Worm (Caenorhabditis elegans): ENCODE data around the gene pmp-2.

Gene pmp-2

DNA sequence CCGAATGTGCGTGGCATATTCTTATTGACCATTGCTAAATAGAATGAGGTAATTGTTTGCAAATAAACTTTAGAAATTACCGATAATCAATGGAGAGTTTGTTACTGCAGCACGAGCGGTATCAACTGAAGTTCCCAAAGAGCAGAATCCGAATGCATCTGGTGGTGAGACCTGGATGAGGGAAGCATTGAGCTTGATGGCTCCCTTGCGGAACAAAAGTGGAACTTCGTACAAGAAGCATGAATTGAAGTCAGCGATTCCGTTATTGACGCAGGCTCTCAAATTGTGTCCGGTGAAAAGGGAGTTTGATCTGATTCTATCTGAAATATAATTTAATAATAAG lies 1.9 kb upstream of the pmp-2 start:
- TF ChIP-seq spr-1 (tag; optimal IDR thresholded peaks at IDR 0.05) (no peak), madf-9 (GFP tag; conservative IDR thresholded peaks at IDR 0.05) (no peak), ctbp-1 (GFP tag; IDR thresholded peaks at IDR 0.05) (peak; percentile 19; the same call in 1 of the 2 replicates), nhr-237 (tag; optimal IDR thresholded peaks at IDR 0.05) (no peak), sdz-12 (GFP tag; optimal IDR thresholded peaks at IDR 0.05) (no peak), skn-1 (tag; optimal IDR thresholded peaks at IDR 0.05) (no peak), ceh-20 (GFP tag; IDR thresholded peaks at IDR 0.05) (no peak), nhr-76 (tag; optimal IDR thresholded peaks at IDR 0.05) (no peak), lin-39 (tag; optimal IDR thresholded peaks at IDR 0.05) (no peak), zfp-3 (GFP tag; conservative IDR thresholded peaks at IDR 0.05) (peak; percentile 62; the same call in 1 of the 2 replicates), dmd-8 (GFP tag; IDR thresholded peaks at IDR 0.05) (0 out of 2 replicates have a peak, but pooled peaks have one; percentile 9), nhr-102 (tag; optimal IDR thresholded peaks at IDR 0.05) (no peak), hmg-1.1 (GFP tag; IDR thresholded peaks at IDR 0.05) (no peak), arid-1 (GFP tag; conservative IDR thresholded peaks at IDR 0.05) (no peak), F44E2.7 (GFP tag; IDR thresholded peaks at IDR 0.05) (no peak), dmd-9 (GFP tag; IDR thresholded peaks at IDR 0.05) (peak; percentile 50; the same call in 1 of the 2 replicates), unc-39 (tag; optimal IDR thresholded peaks at IDR 0.05) (no peak), mxl-2 (GFP tag; conservative IDR thresholded peaks at IDR 0.05) (no peak), ztf-11 (tag; optimal IDR thresholded peaks at IDR 0.05) (no peak), aha-1 (tag) (peak; percentile 76)

DNA sequence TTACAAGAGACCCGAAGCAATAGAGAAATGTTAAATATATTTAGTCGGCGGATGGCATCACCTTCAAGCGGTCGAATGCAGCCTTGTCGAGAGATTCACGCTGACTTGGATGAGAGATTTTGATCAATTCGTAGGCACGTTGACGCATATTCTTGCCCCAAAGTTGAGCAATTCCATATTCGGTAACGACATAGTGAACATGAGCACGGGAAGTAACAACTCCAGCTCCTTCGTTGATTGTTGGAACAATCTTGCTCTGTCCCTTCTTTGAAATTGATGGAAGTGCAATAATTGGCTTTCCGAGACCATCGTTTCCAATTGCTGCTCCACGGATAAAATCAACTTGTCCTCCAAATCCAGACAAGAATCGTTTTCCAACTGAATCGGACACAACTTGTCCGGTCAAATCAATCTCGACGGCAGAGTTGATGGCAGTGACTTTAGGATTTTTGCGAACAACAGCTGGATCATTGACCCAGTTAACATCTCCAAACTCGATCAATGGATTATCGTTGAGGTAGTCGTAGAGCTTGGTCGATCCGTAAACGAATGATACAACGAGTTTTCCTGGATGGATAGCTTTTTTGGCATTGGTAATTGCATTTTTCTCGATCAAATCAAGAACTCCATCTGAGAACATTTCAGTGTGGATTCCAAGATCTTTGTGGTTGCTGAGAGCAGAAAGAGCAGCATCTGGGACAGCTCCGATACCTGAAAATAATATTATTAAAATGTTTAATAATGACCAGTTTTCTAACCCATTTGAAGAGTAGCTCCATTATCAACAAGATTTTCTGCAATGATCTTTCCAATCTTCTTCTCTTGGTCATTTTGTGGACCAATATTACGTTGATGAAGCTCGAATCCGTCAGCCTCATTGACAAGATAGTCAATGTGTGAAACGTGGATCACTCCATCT lies 1.3 kb upstream of the pmp-2 start:
- TF ChIP-seq Y75B8A.6 (GFP tag; IDR thresholded peaks at IDR 0.05): peak; percentile 68; the same call in 1 of the 2 replicates
- peak in 1 of 2 experiments; percentile 35 for TF ChIP-seq unc-62 (GFP tag; optimal IDR thresholded peaks at IDR 0.05 in 1 of 2)
- no peak for TF ChIP-seq unc-62 (tag; optimal IDR thresholded peaks at IDR 0.05)
- TF ChIP-seq dmd-6 (GFP tag; IDR thresholded peaks at IDR 0.05): no peak
- TF ChIP-seq ama-1 (optimal IDR thresholded peaks at IDR 0.05): peak; percentile 76
- 0 out of 2 replicates have a peak, but pooled peaks have one; percentile 12 for TF ChIP-seq hmg-1.1 (GFP tag; IDR thresholded peaks at IDR 0.05)
- no peak for TF ChIP-seq zip-11 (GFP tag; IDR thresholded peaks at IDR 0.05)
- TF ChIP-seq lin-38 (GFP tag; IDR thresholded peaks at IDR 0.05): 0 out of 2 replicates have a peak, but pooled peaks have one; percentile 6
- 0 out of 2 replicates have a peak, but pooled peaks have one; percentile 44 for TF ChIP-seq saeg-2 (GFP tag; IDR thresholded peaks at IDR 0.05)
- TF ChIP-seq mes-2 (tag; optimal IDR thresholded peaks at IDR 0.05; ENCODE audit: poor library complexity, severe bottlenecking): peak; percentile 46
- peak; percentile 71; the same call in 1 of the 2 replicates for TF ChIP-seq D1046.2 (GFP tag; IDR thresholded peaks at IDR 0.05)
- no peak for TF ChIP-seq mdl-1 (tag; optimal IDR thresholded peaks at IDR 0.05)
- no peak for TF ChIP-seq daf-16 (GFP tag; optimal IDR thresholded peaks at IDR 0.05)
- peak; percentile 21 for TF ChIP-seq daf-16 (tag; optimal IDR thresholded peaks at IDR 0.05)

DNA sequence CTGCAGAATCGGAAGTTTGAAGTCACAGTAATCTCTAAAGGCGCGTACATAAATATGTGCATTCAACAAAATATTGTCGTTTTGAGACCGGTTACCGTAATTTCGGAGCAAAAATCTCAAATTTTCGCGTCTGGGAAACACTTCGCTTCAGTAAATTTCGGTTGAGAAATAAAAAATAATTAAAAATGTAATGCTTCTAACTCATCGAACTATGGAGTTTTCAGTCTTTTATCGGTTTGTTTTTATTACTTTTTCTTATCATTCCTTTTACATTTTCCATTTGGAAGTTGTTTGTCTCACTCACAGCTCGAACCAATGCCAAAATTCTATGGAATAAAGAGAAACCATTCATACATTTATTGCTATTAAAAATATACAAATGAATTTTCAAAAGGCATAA lies 606 bp upstream of the pmp-2 start:
- TF ChIP-seq ztf-11 (tag; optimal IDR thresholded peaks at IDR 0.05) (no peak), php-3 (GFP tag; IDR thresholded peaks at IDR 0.05) (peak; percentile 85), pqm-1 (tag; optimal IDR thresholded peaks at IDR 0.05) (peak; percentile 17), nhr-11 (tag; optimal IDR thresholded peaks at IDR 0.05) (no peak), zfp-3 (GFP tag; conservative IDR thresholded peaks at IDR 0.05) (peak; percentile 93), attf-4 (tag; optimal IDR thresholded peaks at IDR 0.05) (peak; percentile 9), vab-7 (GFP tag; IDR thresholded peaks at IDR 0.05) (no peak), arid-1 (GFP tag; conservative IDR thresholded peaks at IDR 0.05) (no peak), unc-130 (GFP tag; optimal IDR thresholded peaks at IDR 0.05) (no peak), ces-1 (GFP tag; optimal IDR thresholded peaks at IDR 0.05) (no peak), lir-3 (tag; optimal IDR thresholded peaks at IDR 0.05) (no peak), tag-97 (GFP tag; IDR thresholded peaks at IDR 0.05) (no peak), nhr-237 (tag; optimal IDR thresholded peaks at IDR 0.05) (no peak), fos-1 (tag; optimal IDR thresholded peaks at IDR 0.05) (no peak), dmd-6 (GFP tag; IDR thresholded peaks at IDR 0.05) (peak; percentile 33; the same call in 1 of the 2 replicates), hmg-1.1 (GFP tag; IDR thresholded peaks at IDR 0.05) (0 out of 2 replicates have a peak, but pooled peaks have one; percentile 32), hlh-30 (tag; optimal IDR thresholded peaks at IDR 0.05; ENCODE audit: insufficient read depth) (peak; percentile 22), set-16 (GFP tag; IDR thresholded peaks at IDR 0.05) (no peak), nhr-102 (tag; optimal IDR thresholded peaks at IDR 0.05) (peak; percentile 67), mxl-2 (GFP tag; conservative IDR thresholded peaks at IDR 0.05) (no peak), zip-11 (GFP tag; IDR thresholded peaks at IDR 0.05) (no peak), F44E2.7 (GFP tag; IDR thresholded peaks at IDR 0.05) (no peak), mes-2 (tag; optimal IDR thresholded peaks at IDR 0.05; ENCODE audit: poor library complexity, severe bottlenecking) (peak; percentile 42), egl-27 (tag; optimal IDR thresholded peaks at IDR 0.05) (no peak)

Measured in whole organism, L4 larva.